Worm (Caenorhabditis elegans) whole organism, early embryonic: Measurements from ENCODE around the gene gcy-34.

Source experiments
- F13C5.2 ChIP-seq: sonication (generic microtip); optimal IDR thresholded peaks from 2 replicates; lab custom pipeline; 2017; ENCODE audit warnings: mild to moderate bottlenecking, missing genetic modification characterization, inconsistent platforms, missing compliant biosample characterization
- ama-1 ChIP-seq: fragments of 150-350 bp; optimal IDR thresholded peaks from 2 replicates; lab custom pipeline; 2014
- ceh-13 ChIP-seq: fragments of 200-800 bp; sonication (Bioruptor generic); optimal IDR thresholded peaks from 2 replicates; lab custom pipeline; 2018; ENCODE audit warnings: mild to moderate bottlenecking, missing genetic modification characterization, missing compliant biosample characterization
- ets-7 ChIP-seq: sonication (generic microtip); optimal IDR thresholded peaks from 2 replicates; lab custom pipeline; 2016; ENCODE audit warnings: missing genotype, missing genetic modification characterization, missing compliant biosample characterization
- hmg-4 ChIP-seq: fragments of 200-800 bp; sonication (Bioruptor generic); optimal IDR thresholded peaks from 2 replicates; lab custom pipeline; 2018; ENCODE audit warnings: mild to moderate bottlenecking, missing genetic modification characterization, missing compliant biosample characterization
- hnd-1 ChIP-seq: sonication (generic microtip); optimal IDR thresholded peaks from 2 replicates; lab custom pipeline; 2016; ENCODE audit warnings: missing genetic modification characterization, missing compliant biosample characterization
- pes-1 ChIP-seq: fragments of 200-800 bp; sonication (Bioruptor generic); IDR thresholded peaks from 2 replicates; pipeline ENCODE4 v1.3.6; 2022; ENCODE audit warnings: missing genetic modification reagents, missing genetic modification characterization, missing compliant biosample characterization
- scrt-1 ChIP-seq: fragments of 200-800 bp; sonication (Bioruptor generic); IDR thresholded peaks from 2 replicates; pipeline ENCODE4 v1.3.6; 2022; ENCODE audit warnings: missing genetic modification characterization, missing compliant biosample characterization
- sea-1 ChIP-seq: fragments of 200-800 bp; sonication (Bioruptor generic); conservative IDR thresholded peaks from 2 replicates; pipeline ENCODE4 v1.3.6; 2022; ENCODE audit warnings: missing genetic modification characterization, missing compliant biosample characterization

DNA sequence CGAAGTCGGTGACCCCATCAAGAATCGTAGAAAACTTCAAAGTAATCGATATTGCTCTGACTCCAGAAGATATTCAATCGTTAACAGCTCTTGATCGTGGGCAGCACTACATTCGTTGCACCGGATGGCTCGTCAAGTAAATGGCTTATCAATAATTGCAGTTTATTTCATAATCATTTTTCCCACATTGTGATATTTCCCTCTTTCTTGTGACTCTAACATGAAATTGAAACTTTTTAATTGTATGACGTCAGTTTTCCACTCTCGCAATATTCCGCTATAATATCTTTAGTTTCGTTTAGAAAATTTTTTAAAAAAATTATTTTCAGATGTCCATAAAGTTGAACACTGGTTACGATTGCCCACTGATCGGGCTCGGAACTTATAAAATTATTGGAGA lies 22.2 kb upstream of the gcy-34 start, which contains the start of gene F53F1.3:
- TF ChIP-seq scrt-1 (GFP tag; lab: Robert Waterston, UW): no peak
- no peak for TF ChIP-seq hmg-4
- no peak for TF ChIP-seq ceh-13 (GFP tag; lab: Kevin White, UChicago)
- TF ChIP-seq sea-1: no peak
- no peak for TF ChIP-seq ama-1 (lab: Kevin White, UChicago)
- TF ChIP-seq pes-1: no peak
- no peak for TF ChIP-seq ets-7 (tag; lab: Kevin White, UChicago)
- no peak for TF ChIP-seq hnd-1 (tag; lab: Kevin White, UChicago)
- TF ChIP-seq F13C5.2 (tag; lab: Kevin White, UChicago): no peak
